Worm (Caenorhabditis elegans) whole organism, midembryonic: Measurements from ENCODE around the gene msp-50.

Experiments used
- klf-2 ChIP-seq: fragments of 200-800 bp; sonication (Bioruptor generic); conservative IDR thresholded peaks from 2 replicates; pipeline ENCODE4 v1.3.6; 2022; ENCODE audit warnings: missing genetic modification reagents, missing genetic modification characterization, missing compliant biosample characterization
- med-1 ChIP-seq: sonication (generic microtip); optimal IDR thresholded peaks from 2 replicates; lab custom pipeline; 2017; ENCODE audit warnings: missing genetic modification characterization, mild to moderate bottlenecking, missing compliant biosample characterization, antibody characterized with exemption, missing genetic modification reagents; ENCODE audit not compliant: insufficient read depth

ce11 chrII:5177902-5178301, 21.7 kb upstream of the msp-50 start, which contains the start of gene C27D6.12:
- TF ChIP-seq med-1 (GFP tag; lab: Kevin White, UChicago), result no peak
- TF ChIP-seq klf-2 (GFP tag; lab: Robert Waterston, UW), result no peak
